Worm (Caenorhabditis elegans) whole organism, late embryonic: ENCODE data around the gene lin-8.

Experiments
- C08G9.2 ChIP-seq: sonication (generic microtip); optimal IDR thresholded peaks from 2 replicates; lab custom pipeline; 2016; ENCODE audit warnings: mild to moderate bottlenecking, missing genetic modification characterization, moderate library complexity, missing compliant biosample characterization
- C38D4.7 ChIP-seq: fragments of 200-800 bp; sonication (Bioruptor generic); optimal IDR thresholded peaks from 2 replicates; lab custom pipeline; 2018; ENCODE audit warnings: mild to moderate bottlenecking, missing genetic modification characterization, moderate library complexity, missing compliant biosample characterization
- K09A11.1 ChIP-seq: sonication (generic microtip); optimal IDR thresholded peaks from 2 replicates; lab custom pipeline; 2017; ENCODE audit warnings: antibody characterized with exemption, mild to moderate bottlenecking, missing genetic modification characterization, missing compliant biosample characterization; ENCODE audit not compliant: insufficient read depth
- T23F11.4 ChIP-seq: fragments of 200-800 bp; sonication (Bioruptor generic); optimal IDR thresholded peaks from 2 replicates; lab custom pipeline; 2018; ENCODE audit warnings: mild to moderate bottlenecking, missing genetic modification characterization, missing compliant biosample characterization
- ahr-1 ChIP-seq: sonication (generic microtip); optimal IDR thresholded peaks from 2 replicates; lab custom pipeline; 2016; ENCODE audit warnings: missing genetic modification characterization, missing compliant biosample characterization
- ceh-14 ChIP-seq: sonication (generic microtip); optimal IDR thresholded peaks from 2 replicates; lab custom pipeline; 2016; ENCODE audit warnings: missing genotype, missing genetic modification characterization, missing compliant biosample characterization
- ceh-18 ChIP-seq: sonication (generic microtip); optimal IDR thresholded peaks from 2 replicates; lab custom pipeline; 2016; ENCODE audit warnings: missing genetic modification characterization, missing compliant biosample characterization
- ceh-19 ChIP-seq: fragments of 200-800 bp; sonication (Bioruptor generic); optimal IDR thresholded peaks from 2 replicates; lab custom pipeline; 2018; ENCODE audit warnings: mild to moderate bottlenecking, missing genetic modification characterization, missing compliant biosample characterization
- ceh-2 ChIP-seq: sonication (generic microtip); optimal IDR thresholded peaks from 2 replicates; lab custom pipeline; 2016; ENCODE audit warnings: missing genotype, missing genetic modification characterization, missing compliant biosample characterization
- ceh-22 ChIP-seq: sonication (generic microtip); optimal IDR thresholded peaks from 2 replicates; lab custom pipeline; 2017; ENCODE audit warnings: missing biosample characterization, missing genetic modification characterization
- ceh-24 ChIP-seq: sonication (generic microtip); optimal IDR thresholded peaks from 2 replicates; lab custom pipeline; 2016; ENCODE audit warnings: mild to moderate bottlenecking, missing genetic modification characterization, missing compliant biosample characterization
- ceh-30 ChIP-seq: fragments of 150-350 bp; optimal IDR thresholded peaks from 2 replicates; lab custom pipeline; 2014; ENCODE audit warnings: missing biosample characterization, missing genetic modification characterization
- ceh-31 ChIP-seq: sonication (generic microtip); optimal IDR thresholded peaks from 2 replicates; lab custom pipeline; 2016; ENCODE audit warnings: missing genetic modification characterization, missing compliant biosample characterization
- ceh-34 ChIP-seq: sonication (generic microtip); optimal IDR thresholded peaks from 2 replicates; lab custom pipeline; 2016; ENCODE audit warnings: mild to moderate bottlenecking, missing genetic modification characterization, missing compliant biosample characterization
- ceh-48 ChIP-seq: sonication (generic microtip); optimal IDR thresholded peaks from 2 replicates; lab custom pipeline; 2016; ENCODE audit warnings: missing genetic modification characterization, inconsistent platforms, missing compliant biosample characterization
- ceh-6 ChIP-seq: fragments of 200-800 bp; sonication (Bioruptor generic); optimal IDR thresholded peaks from 2 replicates; lab custom pipeline; 2018; ENCODE audit warnings: mild to moderate bottlenecking, missing genetic modification characterization, missing compliant biosample characterization
- che-1 ChIP-seq: sonication (generic microtip); optimal IDR thresholded peaks from 2 replicates; lab custom pipeline; 2016; ENCODE audit warnings: mild to moderate bottlenecking, missing genetic modification characterization, missing compliant biosample characterization
- dve-1 ChIP-seq: sonication (generic microtip); optimal IDR thresholded peaks from 2 replicates; lab custom pipeline; 2017; ENCODE audit warnings: antibody characterized with exemption, mild to moderate bottlenecking, missing genetic modification characterization, missing compliant biosample characterization
- elt-4 ChIP-seq: sonication (generic microtip); optimal IDR thresholded peaks from 2 replicates; lab custom pipeline; 2016; ENCODE audit warnings: missing genetic modification characterization, missing compliant biosample characterization
- ets-4 ChIP-seq: sonication (generic microtip); optimal IDR thresholded peaks from 2 replicates; lab custom pipeline; 2016; ENCODE audit warnings: missing genetic modification characterization, missing compliant biosample characterization
- eyg-1 ChIP-seq: sonication (generic microtip); optimal IDR thresholded peaks from 2 replicates; lab custom pipeline; 2016; ENCODE audit warnings: missing genotype, missing genetic modification characterization, missing compliant biosample characterization
- fax-1 ChIP-seq: sonication (generic microtip); optimal IDR thresholded peaks from 2 replicates; lab custom pipeline; 2016; ENCODE audit warnings: missing genotype, missing genetic modification characterization, missing compliant biosample characterization
- fkh-10 ChIP-seq: fragments of 150-350 bp; optimal IDR thresholded peaks from 2 replicates; lab custom pipeline; 2014; ENCODE audit warnings: missing biosample characterization, missing genetic modification reagents, missing genetic modification characterization
- fkh-6 ChIP-seq: sonication (generic microtip); optimal IDR thresholded peaks from 2 replicates; lab custom pipeline; 2016; ENCODE audit warnings: missing genetic modification characterization, missing compliant biosample characterization
- hlh-13 ChIP-seq: fragments of 200-800 bp; sonication (Bioruptor generic); optimal IDR thresholded peaks from 2 replicates; lab custom pipeline; 2018; ENCODE audit warnings: mild to moderate bottlenecking, missing genetic modification characterization, missing compliant biosample characterization
- hlh-30 ChIP-seq: sonication (generic microtip); optimal IDR thresholded peaks from 2 replicates; lab custom pipeline; 2017; ENCODE audit warnings: antibody characterized with exemption, missing genetic modification characterization, missing compliant biosample characterization; ENCODE audit not compliant: insufficient read depth
- hlh-6 ChIP-seq: sonication (generic microtip); optimal IDR thresholded peaks from 2 replicates; lab custom pipeline; 2016; ENCODE audit warnings: missing genotype, missing genetic modification characterization, missing compliant biosample characterization
- hlh-8 ChIP-seq: sonication (generic microtip); optimal IDR thresholded peaks from 2 replicates; lab custom pipeline; 2016; ENCODE audit warnings: missing genotype, missing genetic modification characterization, missing compliant biosample characterization
- lin-11 ChIP-seq: fragments of 200-800 bp; sonication (Bioruptor generic); optimal IDR thresholded peaks from 2 replicates; lab custom pipeline; 2018; ENCODE audit warnings: mild to moderate bottlenecking, missing genetic modification characterization, missing compliant biosample characterization
- nfya-1 ChIP-seq: sonication (generic microtip); optimal IDR thresholded peaks from 2 replicates; lab custom pipeline; 2017; ENCODE audit warnings: missing genetic modification characterization, mild to moderate bottlenecking, missing compliant biosample characterization, antibody characterized with exemption, moderate library complexity
- nhr-11 ChIP-seq: fragments of 150-350 bp; optimal IDR thresholded peaks from 2 replicates; lab custom pipeline; 2014; ENCODE audit warnings: missing biosample characterization, missing genetic modification characterization
- nhr-232 ChIP-seq: sonication (generic microtip); optimal IDR thresholded peaks from 2 replicates; lab custom pipeline; 2016; ENCODE audit warnings: missing genetic modification characterization, missing compliant biosample characterization
- npax-4 ChIP-seq: sonication (generic microtip); optimal IDR thresholded peaks from 2 replicates; lab custom pipeline; 2016; ENCODE audit warnings: missing genetic modification characterization, missing compliant biosample characterization
- pha-2 ChIP-seq: sonication (generic microtip); optimal IDR thresholded peaks from 2 replicates; lab custom pipeline; 2017; ENCODE audit warnings: mild to moderate bottlenecking, missing genetic modification characterization, missing compliant biosample characterization
- pha-4 ChIP-seq: fragments of 150-350 bp; optimal IDR thresholded peaks from 2 replicates; lab custom pipeline; 2018; ENCODE audit warnings: missing biosample characterization, missing genetic modification reagents, missing genetic modification characterization
- pqm-1 ChIP-seq: sonication (generic microtip); optimal IDR thresholded peaks from 2 replicates; lab custom pipeline; 2016; ENCODE audit warnings: missing genetic modification characterization, missing compliant biosample characterization
- pros-1 ChIP-seq: fragments of 150-350 bp; optimal IDR thresholded peaks from 2 replicates; lab custom pipeline; 2014; ENCODE audit warnings: missing biosample characterization, missing genetic modification reagents, missing genetic modification characterization
- ref-2 ChIP-seq: sonication (generic microtip); optimal IDR thresholded peaks from 2 replicates; lab custom pipeline; 2016; ENCODE audit warnings: missing genetic modification characterization, missing compliant biosample characterization
- sdc-2 ChIP-seq: sonication (generic microtip); optimal IDR thresholded peaks from 2 replicates; lab custom pipeline; 2016; ENCODE audit warnings: missing genotype, missing genetic modification characterization, missing compliant biosample characterization
- sox-4 ChIP-seq: sonication (generic microtip); optimal IDR thresholded peaks from 2 replicates; lab custom pipeline; 2017; ENCODE audit warnings: mild to moderate bottlenecking, missing genetic modification characterization, inconsistent platforms, missing compliant biosample characterization
- tbx-2 ChIP-seq: sonication (generic microtip); optimal IDR thresholded peaks from 2 replicates; lab custom pipeline; 2016; ENCODE audit warnings: missing genetic modification characterization, missing compliant biosample characterization
- ttx-3 ChIP-seq: sonication (generic microtip); optimal IDR thresholded peaks from 2 replicates; lab custom pipeline; 2016; ENCODE audit warnings: missing genetic modification reagents, missing genetic modification characterization, missing compliant biosample characterization
- unc-3 ChIP-seq, 2 experiments: fragments of 200-800 bp in 1 of 2; sonication (Bioruptor generic) in 1 of 2; sonication (generic microtip) in 1 of 2; conservative IDR thresholded peaks in 1 of 2; optimal IDR thresholded peaks in 1 of 2; 2 replicates each; pipeline versions ENCODE4 v1.3.6 to Lab custom; 2016 to 2022; ENCODE audit warnings: missing compliant biosample characterization in 2 of 2, missing genetic modification characterization in 2 of 2, missing genetic modification reagents in 1 of 2
- unc-42 ChIP-seq: sonication (generic microtip); optimal IDR thresholded peaks from 2 replicates; lab custom pipeline; 2016; ENCODE audit warnings: missing genotype, missing genetic modification characterization, missing compliant biosample characterization
- unc-55 ChIP-seq: sonication (generic microtip); optimal IDR thresholded peaks from 2 replicates; lab custom pipeline; 2017; ENCODE audit warnings: missing biosample characterization, missing genetic modification reagents, missing genetic modification characterization
- zip-5 ChIP-seq: sonication (generic microtip); optimal IDR thresholded peaks from 2 replicates; lab custom pipeline; 2016; ENCODE audit warnings: missing genetic modification characterization, missing compliant biosample characterization
- ztf-16 ChIP-seq: sonication (generic microtip); optimal IDR thresholded peaks from 2 replicates; lab custom pipeline; 2017; ENCODE audit warnings: missing genetic modification characterization, missing compliant biosample characterization

lin-8 gene

ce11 chrII:3054221-3054620 lies 2.4 kb upstream of the lin-8 start, which contains the start of gene lido-13:
lido-13 (minus strand) TSS chrII:3054321.
- TF ChIP-seq fax-1 (tag; lab: Kevin White, UChicago) (no peak), pqm-1 (tag; lab: Kevin White, UChicago) (no peak), ztf-16 (tag; lab: Kevin White, UChicago) (no peak)

ce11 chrII:3054622-3055021 lies 2.0 kb upstream of the lin-8 start:
- no peak for TF ChIP-seq dve-1 (tag; lab: Kevin White, UChicago)
- peak; percentile 22 for TF ChIP-seq tbx-2 (tag; lab: Kevin White, UChicago)
- TF ChIP-seq eyg-1 = no peak
- TF ChIP-seq nhr-11 = no peak
- TF ChIP-seq K09A11.1 = no peak
- peak; percentile 23 for TF ChIP-seq ref-2 (tag; lab: Kevin White, UChicago)
- TF ChIP-seq ceh-31 (tag; lab: Kevin White, UChicago) = peak; percentile 31
- TF ChIP-seq ceh-34 (tag; lab: Kevin White, UChicago) = peak; percentile 55
- TF ChIP-seq T23F11.4 (GFP tag; lab: Kevin White, UChicago) = no peak
- peak; percentile 11 for TF ChIP-seq ceh-2 (tag; lab: Kevin White, UChicago)
- TF ChIP-seq zip-5 (tag; lab: Kevin White, UChicago) = no peak
- TF ChIP-seq hlh-6 (tag; lab: Kevin White, UChicago) = peak; percentile 6
- TF ChIP-seq nfya-1 = peak; percentile 72
- TF ChIP-seq sdc-2 = no peak

DNA sequence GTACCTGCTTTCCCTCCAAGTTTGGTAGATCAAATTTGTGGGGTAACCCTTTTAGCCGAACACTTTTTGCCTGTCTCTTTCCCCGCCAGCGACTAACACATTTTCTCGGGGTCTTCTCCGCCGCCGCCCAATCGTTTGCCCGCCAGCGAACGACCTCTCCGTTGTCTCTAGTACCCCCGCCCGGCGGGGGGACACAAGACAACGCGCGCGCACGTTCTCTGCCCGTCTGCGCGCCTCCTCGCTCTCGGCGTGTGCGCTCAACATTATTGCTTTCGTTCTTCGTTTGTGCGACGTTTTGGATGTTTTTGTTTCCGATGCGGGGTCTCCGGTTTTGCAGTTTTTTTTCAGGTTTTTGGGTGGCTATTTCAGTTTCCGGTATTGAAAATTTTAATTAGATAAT lies 1.1 kb upstream of the lin-8 start:
- TF ChIP-seq nhr-232 (tag; lab: Kevin White, UChicago) (peak; percentile 24), ceh-24 (tag; lab: Kevin White, UChicago) (no peak), elt-4 (tag; lab: Kevin White, UChicago) (no peak), hlh-6 (tag; lab: Kevin White, UChicago) (no peak), pha-4 (tag; lab: Kevin White, UChicago) (no peak), ceh-34 (tag; lab: Kevin White, UChicago) (peak; percentile 45), unc-42 (tag; lab: Kevin White, UChicago) (peak; percentile 58), npax-4 (tag; lab: Kevin White, UChicago) (no peak), tbx-2 (tag; lab: Kevin White, UChicago) (peak; percentile 60), fkh-6 (tag; lab: Kevin White, UChicago) (peak; percentile 48), ceh-2 (tag; lab: Kevin White, UChicago) (no peak), lin-11 (no peak), che-1 (tag; lab: Kevin White, UChicago) (no peak), unc-55 (GFP tag; lab: Kevin White, UChicago) (no peak), ahr-1 (tag; lab: Kevin White, UChicago) (no peak), nfya-1 (peak; percentile 67), hlh-8 (tag; lab: Kevin White, UChicago) (no peak), fax-1 (tag; lab: Kevin White, UChicago) (no peak), C08G9.2 (peak; percentile 46), pqm-1 (tag; lab: Kevin White, UChicago) (no peak), sox-4 (tag; lab: Kevin White, UChicago) (peak; percentile 25), ceh-30 (tag; lab: Kevin White, UChicago) (no peak), ceh-48 (tag; lab: Kevin White, UChicago) (no peak), ceh-6 (GFP tag; lab: Kevin White, UChicago) (no peak), ets-4 (tag; lab: Kevin White, UChicago) (no peak), hlh-13 (GFP tag; lab: Kevin White, UChicago) (no peak), eyg-1 (no peak), ttx-3 (tag; lab: Kevin White, UChicago) (no peak), ref-2 (tag; lab: Kevin White, UChicago) (peak; percentile 53), ceh-22 (tag; lab: Kevin White, UChicago) (no peak), pros-1 (peak; percentile 60), ceh-19 (GFP tag; lab: Kevin White, UChicago) (peak; percentile 0), ztf-16 (tag; lab: Kevin White, UChicago) (no peak), pha-2 (tag; lab: Kevin White, UChicago) (no peak), C38D4.7 (GFP tag; lab: Kevin White, UChicago) (no peak), ceh-31 (tag; lab: Kevin White, UChicago) (peak; percentile 53), ceh-14 (tag; lab: Kevin White, UChicago) (peak; percentile 66), ceh-18 (tag; lab: Kevin White, UChicago) (peak; percentile 16), fkh-10 (GFP tag; lab: Kevin White, UChicago) (no peak), unc-3 (GFP tag; conservative IDR thresholded peaks at IDR 0.05; lab: Robert Waterston, UW) (no peak), unc-3 (tag; optimal IDR thresholded peaks at IDR 0.05; lab: Kevin White, UChicago) (no peak), sdc-2 (peak; percentile 43), hlh-30 (peak; percentile 67), dve-1 (tag; lab: Kevin White, UChicago) (no peak)
